Worm (Caenorhabditis elegans): ENCODE measurements around the gene mac-1.

ce11 chrII:13330359-13330758, 9.6 kb upstream of the mac-1 start, which contains the start of gene sam-10:
- TF ChIP-seq attf-4 (tag; optimal IDR thresholded peaks at IDR 0.05) (no peak), lin-29 (GFP tag; IDR thresholded peaks at IDR 0.05) (no peak), lin-13 (GFP tag; optimal IDR thresholded peaks at IDR 0.05) (no peak), nhr-25 (tag; optimal IDR thresholded peaks at IDR 0.05; ENCODE audit: borderline replicate concordance, insufficient read depth) (no peak), ZK546.5 (tag; optimal IDR thresholded peaks at IDR 0.05) (no peak), T26A8.4 (GFP tag; IDR thresholded peaks at IDR 0.05) (no peak), unc-39 (tag; optimal IDR thresholded peaks at IDR 0.05) (no peak), unc-62 (GFP tag; optimal IDR thresholded peaks at IDR 0.05 in 1 of 2) (no peak), unc-62 (tag; optimal IDR thresholded peaks at IDR 0.05) (no peak), pqm-1 (tag; optimal IDR thresholded peaks at IDR 0.05) (no peak), ceh-32 (tag; optimal IDR thresholded peaks at IDR 0.05; ENCODE audit: poor library complexity) (no peak), nhr-237 (tag; optimal IDR thresholded peaks at IDR 0.05) (no peak), jun-1 (tag; optimal IDR thresholded peaks at IDR 0.05) (no peak)
